Fruit fly (Drosophila melanogaster): ENCODE results near the gene CG31730.
A peak's percentile ranks its signal among the peaks of the same experiment; 100 is the strongest.

CG31730 gene

dm6 chr2L:13227242-13227641 is 32.3 kb downstream of the CG31730 start, which contains the start of gene CG16813:
Gene CG16813 (plus strand): TSS chr2L:13227529.
- TF ChIP-seq CG13123 (GFP tag; optimal IDR thresholded peaks at IDR 0.05) (no peak), CG15601 (tag; optimal IDR thresholded peaks at IDR 0.05) (no peak), CG15479 (GFP tag; optimal IDR thresholded peaks at IDR 0.05) (peak; percentile 92), Kr (GFP tag; optimal IDR thresholded peaks at IDR 0.05) (peak; percentile 30), bigmax (GFP tag; optimal IDR thresholded peaks at IDR 0.05) (no peak), cad (GFP tag; optimal IDR thresholded peaks at IDR 0.05) (peak; percentile 90), fd102C (GFP tag; optimal IDR thresholded peaks at IDR 0.05) (no peak), oc (tag; optimal IDR thresholded peaks at IDR 0.05) (peak; percentile 26), nmo (GFP tag; optimal IDR thresholded peaks at IDR 0.05) (no peak), ac (GFP tag; optimal IDR thresholded peaks at IDR 0.05) (peak; percentile 49), kni (GFP tag; optimal IDR thresholded peaks at IDR 0.05) (peak; percentile 56), tll (GFP tag; optimal IDR thresholded peaks at IDR 0.05) (peak in 1 of 2 experiments; percentile 97), D (optimal IDR thresholded peaks at IDR 0.05) (peak; percentile 96), D (GFP tag; optimal IDR thresholded peaks at IDR 0.05) (no peak), twi (tag; optimal IDR thresholded peaks at IDR 0.05) (peak; percentile 45), Ravus (GFP tag; IDR thresholded peaks at IDR 0.05) (no peak), zen (tag; optimal IDR thresholded peaks at IDR 0.05) (peak; percentile 89), CG5953 (GFP tag; IDR thresholded peaks at IDR 0.05) (no peak), CHES-1-like (GFP tag; optimal IDR thresholded peaks at IDR 0.05) (no peak), pros (GFP tag; optimal IDR thresholded peaks at IDR 0.05) (peak; percentile 24)

- no peak for TF ChIP-seq CG4854 (GFP tag; optimal IDR thresholded peaks at IDR 0.05)
- TF ChIP-seq Six4 (GFP tag; optimal IDR thresholded peaks at IDR 0.05) = no peak
- no peak for TF ChIP-seq repo (GFP tag; optimal IDR thresholded peaks at IDR 0.05)
- TF ChIP-seq Kr (GFP tag; optimal IDR thresholded peaks at IDR 0.05) = peak; percentile 90
- TF ChIP-seq ap (GFP tag; IDR thresholded peaks at IDR 0.05) = no peak
- no peak for TF ChIP-seq CG2889 (GFP tag; IDR thresholded peaks at IDR 0.05)
- no peak for TF ChIP-seq vnd (GFP tag; IDR thresholded peaks at IDR 0.05; ENCODE audit: partially characterized antibody)
- TF ChIP-seq pb (GFP tag; optimal IDR thresholded peaks at IDR 0.05) = no peak
- TF ChIP-seq grn (GFP tag; optimal IDR thresholded peaks at IDR 0.05) = peak; percentile 67
- TF ChIP-seq D (optimal IDR thresholded peaks at IDR 0.05) = peak; percentile 99
- TF ChIP-seq D (GFP tag; optimal IDR thresholded peaks at IDR 0.05) = no peak
- no peak for TF ChIP-seq CG18476 (GFP tag; optimal IDR thresholded peaks at IDR 0.05)
- TF ChIP-seq caup (GFP tag; optimal IDR thresholded peaks at IDR 0.05; ENCODE audit: severe bottlenecking) = no peak
- no peak for TF ChIP-seq CG2712 (tag; optimal IDR thresholded peaks at IDR 0.05)
- TF ChIP-seq cas (GFP tag; IDR thresholded peaks at IDR 0.05) = no peak
- peak; percentile 48 for TF ChIP-seq Ets65A (GFP tag)
- no peak for TF ChIP-seq lab (GFP tag; optimal IDR thresholded peaks at IDR 0.05)
- no peak for TF ChIP-seq CG6254 (GFP tag; optimal IDR thresholded peaks at IDR 0.05)
- TF ChIP-seq CG2120 (GFP tag; optimal IDR thresholded peaks at IDR 0.05) = no peak
- no peak for TF ChIP-seq CG13775 (GFP tag; optimal IDR thresholded peaks at IDR 0.05)
- peak in 1 of 2 experiments; percentile 96 for TF ChIP-seq tll (GFP tag; optimal IDR thresholded peaks at IDR 0.05)
- TF ChIP-seq oc (tag; optimal IDR thresholded peaks at IDR 0.05) = no peak
- no peak for TF ChIP-seq Hsf (GFP tag; optimal IDR thresholded peaks at IDR 0.05)
- TF ChIP-seq Max (GFP tag; optimal IDR thresholded peaks at IDR 0.05) = no peak
- TF ChIP-seq Stat92E (GFP tag; optimal IDR thresholded peaks at IDR 0.05) = peak in 1 of 3 experiments; percentile 91
- no peak for TF ChIP-seq Aef1 (GFP tag; IDR thresholded peaks at IDR 0.05)
- TF ChIP-seq CG7745 (tag; optimal IDR thresholded peaks at IDR 0.05) = no peak
- TF ChIP-seq cad (GFP tag; optimal IDR thresholded peaks at IDR 0.05) = peak; percentile 78
- TF ChIP-seq ato (GFP tag; IDR thresholded peaks at IDR 0.05; ENCODE audit: partially characterized antibody) = no peak
- no peak for TF ChIP-seq ind (GFP tag; optimal IDR thresholded peaks at IDR 0.05)
- TF ChIP-seq Fer1 (GFP tag; optimal IDR thresholded peaks at IDR 0.05) = no peak
- no peak for TF ChIP-seq CG6654 (GFP tag; optimal IDR thresholded peaks at IDR 0.05)
- TF ChIP-seq CG17912 (GFP tag; optimal IDR thresholded peaks at IDR 0.05) = no peak
- peak; percentile 97 for TF ChIP-seq CG15479 (GFP tag; optimal IDR thresholded peaks at IDR 0.05)
- no peak for TF ChIP-seq CG1529 (GFP tag; optimal IDR thresholded peaks at IDR 0.05)
Observed at dm6 chr2L:13225225-13225840, 34.2 kb downstream of the CG31730 start, which contains the start of gene CG15480. Gene CG15480 (minus strand): TSS chr2L:13225275.

All from whole organism, embryonic.